Fruit fly (Drosophila melanogaster) whole organism, prepupa: Measurements from ENCODE around the gene Argl.

Experiments
- Blimp-1 ChIP-seq: fragments of 200-800 bp; sonication (Bioruptor generic); optimal IDR thresholded peaks from 3 replicates; lab custom pipeline; 2017; ENCODE audit warnings: missing biosample characterization, missing genetic modification characterization, mild to moderate bottlenecking, moderate library complexity, missing genetic modification reagents
- CG10631 ChIP-seq: fragments of 200-800 bp; sonication (Bioruptor generic); optimal IDR thresholded peaks from 2 replicates; lab custom pipeline; 2016; ENCODE audit warnings: missing biosample characterization, missing genetic modification characterization
- CG11294 ChIP-seq: fragments of 200-800 bp; sonication (Bioruptor generic); IDR thresholded peaks from 2 replicates; pipeline ENCODE4 v1.3.6; 2022; ENCODE audit warnings: missing biosample characterization, missing genetic modification characterization
- CG11762 ChIP-seq: fragments of 200-800 bp; sonication (Bioruptor generic); optimal IDR thresholded peaks from 3 replicates; lab custom pipeline; 2016; ENCODE audit warnings: missing biosample characterization, missing genetic modification characterization; ENCODE audit not compliant: insufficient read depth
- CG16779 ChIP-seq: fragments of 200-800 bp; sonication (Bioruptor generic); optimal IDR thresholded peaks from 3 replicates; lab custom pipeline; 2017; ENCODE audit warnings: missing biosample characterization, mild to moderate bottlenecking, missing genetic modification characterization
- CG3032 ChIP-seq: fragments of 200-800 bp; optimal IDR thresholded peaks from 2 replicates; lab custom pipeline; 2019; ENCODE audit warnings: missing biosample characterization, mild to moderate bottlenecking, missing genetic modification characterization, moderate library complexity
- CG31627 ChIP-seq: fragments of 200-800 bp; sonication (Bioruptor generic); optimal IDR thresholded peaks from 3 replicates; lab custom pipeline; 2016; ENCODE audit warnings: missing biosample characterization, missing genetic modification characterization
- CG34406 ChIP-seq: fragments of 200-800 bp; sonication (Bioruptor generic); optimal IDR thresholded peaks from 3 replicates; lab custom pipeline; 2016; ENCODE audit warnings: missing biosample characterization, missing genetic modification characterization
- CG3919 ChIP-seq: fragments of 200-800 bp; sonication (Bioruptor generic); optimal IDR thresholded peaks from 3 replicates; lab custom pipeline; 2016; ENCODE audit warnings: missing biosample characterization, missing genetic modification characterization
- CG4318 ChIP-seq: fragments of 200-800 bp; sonication (Bioruptor generic); optimal IDR thresholded peaks from 3 replicates; lab custom pipeline; 2017; ENCODE audit warnings: missing biosample characterization, mild to moderate bottlenecking, missing genetic modification characterization
- CG6163 ChIP-seq: fragments of 200-800 bp; sonication (Bioruptor generic); IDR thresholded peaks from 3 replicates; pipeline ENCODE4 v1.3.6; 2022; ENCODE audit warnings: missing biosample characterization, missing genetic modification characterization
- CG6276 ChIP-seq: fragments of 200-800 bp; sonication (Bioruptor generic); optimal IDR thresholded peaks from 2 replicates; lab custom pipeline; 2017; ENCODE audit warnings: missing biosample characterization, mild to moderate bottlenecking, missing genetic modification characterization
- CG6808 ChIP-seq: fragments of 200-800 bp; sonication (Bioruptor generic); optimal IDR thresholded peaks from 3 replicates; lab custom pipeline; 2017; ENCODE audit warnings: missing biosample characterization, missing genetic modification characterization, mild to moderate bottlenecking, moderate library complexity, missing genetic modification reagents
- CG7368 ChIP-seq: fragments of 200-800 bp; sonication (Bioruptor generic); optimal IDR thresholded peaks from 3 replicates; lab custom pipeline; 2016; ENCODE audit warnings: missing biosample characterization, missing genetic modification characterization
- CG8632 ChIP-seq: fragments of 200-800 bp; sonication (Bioruptor generic); optimal IDR thresholded peaks from 3 replicates; lab custom pipeline; 2016; ENCODE audit warnings: missing biosample characterization, missing genetic modification characterization
- CG9139 ChIP-seq: fragments of 200-800 bp; sonication (Bioruptor generic); optimal IDR thresholded peaks from 3 replicates; lab custom pipeline; 2017; ENCODE audit warnings: missing biosample characterization, mild to moderate bottlenecking, missing genetic modification characterization
- Eip75B ChIP-seq: fragments of 200-800 bp; sonication (Bioruptor generic); optimal IDR thresholded peaks from 3 replicates; lab custom pipeline; 2016; ENCODE audit warnings: missing biosample characterization, missing genetic modification characterization
- Eip78C ChIP-seq: fragments of 200-800 bp; sonication (Bioruptor generic); peaks from one replicate; lab custom pipeline; 2016; ENCODE audit warnings: missing biosample characterization, missing genetic modification characterization
- Eip93F ChIP-seq: fragments of 200-800 bp; sonication (Bioruptor generic); optimal IDR thresholded peaks from 2 replicates; lab custom pipeline; 2016; ENCODE audit warnings: missing biosample characterization, mild to moderate bottlenecking, missing genetic modification characterization
- Ets96B ChIP-seq: fragments of 200-800 bp; optimal IDR thresholded peaks from 2 replicates; lab custom pipeline; 2019; ENCODE audit warnings: missing biosample characterization, mild to moderate bottlenecking, missing genetic modification characterization, moderate library complexity
- Gug ChIP-seq: fragments of 200-800 bp; sonication (Bioruptor generic); IDR thresholded peaks from 2 replicates; pipeline ENCODE4 v1.3.6; 2022; ENCODE audit warnings: missing biosample characterization, missing genetic modification characterization
- Hr4 ChIP-seq: fragments of 200-800 bp; sonication (Bioruptor generic); optimal IDR thresholded peaks from 3 replicates; lab custom pipeline; 2016; ENCODE audit warnings: missing biosample characterization, missing genetic modification characterization
- Lpt ChIP-seq: fragments of 200-800 bp; sonication (Bioruptor generic); optimal IDR thresholded peaks from 3 replicates; lab custom pipeline; 2016; ENCODE audit warnings: missing biosample characterization, missing genetic modification characterization
- Met ChIP-seq: fragments of 200-800 bp; sonication (Bioruptor generic); optimal IDR thresholded peaks from 3 replicates; lab custom pipeline; 2016; ENCODE audit warnings: missing biosample characterization, missing genetic modification characterization
- OdsH ChIP-seq: fragments of 200-800 bp; sonication (Bioruptor generic); optimal IDR thresholded peaks from 3 replicates; lab custom pipeline; 2016; ENCODE audit warnings: missing biosample characterization, missing genetic modification characterization
- Smox ChIP-seq: fragments of 200-800 bp; sonication (Bioruptor generic); optimal IDR thresholded peaks from 3 replicates; lab custom pipeline; 2016; ENCODE audit warnings: missing biosample characterization, missing genetic modification characterization
- Sox102F ChIP-seq: fragments of 200-800 bp; sonication (Bioruptor generic); optimal IDR thresholded peaks from 2 replicates; lab custom pipeline; 2016; ENCODE audit warnings: missing biosample characterization, mild to moderate bottlenecking, missing genetic modification characterization
- achi ChIP-seq: fragments of 200-800 bp; sonication (Bioruptor generic); optimal IDR thresholded peaks from 3 replicates; lab custom pipeline; 2016; ENCODE audit warnings: missing biosample characterization, missing genetic modification characterization
- acj6 ChIP-seq: fragments of 200-800 bp; sonication (Bioruptor generic); optimal IDR thresholded peaks from 3 replicates; lab custom pipeline; 2016; ENCODE audit warnings: missing biosample characterization, missing genetic modification characterization
- dac ChIP-seq: fragments of 200-800 bp; sonication (Bioruptor generic); optimal IDR thresholded peaks from 2 replicates; lab custom pipeline; 2017; ENCODE audit warnings: missing biosample characterization, mild to moderate bottlenecking, missing genetic modification characterization
- dsx ChIP-seq: fragments of 200-800 bp; optimal IDR thresholded peaks from 3 replicates; lab custom pipeline; 2019; ENCODE audit warnings: missing biosample characterization, mild to moderate bottlenecking, missing genetic modification characterization, moderate library complexity; ENCODE audit not compliant: poor library complexity, severe bottlenecking
- esn ChIP-seq: fragments of 200-800 bp; sonication (Bioruptor generic); optimal IDR thresholded peaks from 2 replicates; lab custom pipeline; 2016; ENCODE audit warnings: missing biosample characterization, mild to moderate bottlenecking, missing genetic modification characterization, moderate library complexity
- fkh ChIP-seq: fragments of 200-800 bp; sonication (Bioruptor generic); optimal IDR thresholded peaks from 3 replicates; lab custom pipeline; 2017; ENCODE audit warnings: missing biosample characterization, mild to moderate bottlenecking, missing genetic modification characterization, moderate library complexity
- lz ChIP-seq: fragments of 200-800 bp; sonication (Bioruptor generic); optimal IDR thresholded peaks from 3 replicates; lab custom pipeline; 2016; ENCODE audit warnings: missing biosample characterization, missing genetic modification characterization
- pdm3 ChIP-seq: fragments of 200-800 bp; sonication (Bioruptor generic); optimal IDR thresholded peaks from 3 replicates; lab custom pipeline; 2016; ENCODE audit warnings: missing biosample characterization, missing genetic modification characterization
- salr ChIP-seq, 2 experiments: fragments of 200-800 bp; sonication (Bioruptor generic); optimal IDR thresholded peaks; 3 replicates each; lab custom pipeline; 2016 to 2018; ENCODE audit warnings: missing biosample characterization in 2 of 2, missing genetic modification characterization in 2 of 2, mild to moderate bottlenecking in 1 of 2
- spab ChIP-seq: fragments of 200-800 bp; sonication (Bioruptor generic); optimal IDR thresholded peaks from 2 replicates; lab custom pipeline; 2017; ENCODE audit warnings: missing biosample characterization, mild to moderate bottlenecking, missing genetic modification characterization, missing genetic modification reagents
- svp ChIP-seq: fragments of 200-800 bp; sonication (Bioruptor generic); peaks from one replicate; lab custom pipeline; 2016; ENCODE audit warnings: missing biosample characterization, missing genetic modification characterization
- vri ChIP-seq: fragments of 200-800 bp; sonication (Bioruptor generic); optimal IDR thresholded peaks from 3 replicates; lab custom pipeline; 2016; ENCODE audit warnings: missing biosample characterization, mild to moderate bottlenecking, missing genetic modification characterization

The Argl gene

DNA sequence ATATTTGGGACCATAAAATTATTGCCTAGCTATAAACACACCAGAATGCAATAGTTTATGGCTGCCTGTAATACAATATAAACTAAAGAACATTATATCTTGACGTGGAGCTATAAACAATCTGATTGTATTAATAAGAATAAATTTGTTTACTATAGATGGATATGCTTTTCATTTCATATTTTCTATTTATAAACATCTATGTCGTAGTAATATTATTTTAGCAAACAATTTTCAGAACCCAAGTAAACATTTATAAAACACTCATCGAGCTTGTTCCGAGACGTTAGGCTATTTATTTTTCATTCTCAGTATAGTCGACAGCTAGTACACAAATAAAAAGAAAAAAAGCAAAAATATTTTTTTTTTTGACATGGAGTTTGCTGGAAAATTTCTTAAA is 38.5 kb upstream of the Argl start, which contains the start of gene CG18662:
Gene CG18662 (plus strand): TSS at position 301 of the 400 bp plus-strand sequence.
- no peak for TF ChIP-seq fkh (GFP tag; lab: Kevin White, UChicago)
- TF ChIP-seq CG3032 (tag; lab: Kevin White, UChicago), result no peak
- TF ChIP-seq lz (GFP tag; lab: Kevin White, UChicago), result no peak
- no peak for TF ChIP-seq Hr4 (GFP tag; lab: Kevin White, UChicago)
- TF ChIP-seq Ets96B (tag; lab: Kevin White, UChicago), result no peak
- no peak for TF ChIP-seq CG6808
- TF ChIP-seq acj6 (GFP tag; lab: Kevin White, UChicago), result no peak
- no peak for TF ChIP-seq svp (GFP tag; lab: Kevin White, UChicago)
- no peak for TF ChIP-seq CG9139 (GFP tag; lab: Kevin White, UChicago)

DNA sequence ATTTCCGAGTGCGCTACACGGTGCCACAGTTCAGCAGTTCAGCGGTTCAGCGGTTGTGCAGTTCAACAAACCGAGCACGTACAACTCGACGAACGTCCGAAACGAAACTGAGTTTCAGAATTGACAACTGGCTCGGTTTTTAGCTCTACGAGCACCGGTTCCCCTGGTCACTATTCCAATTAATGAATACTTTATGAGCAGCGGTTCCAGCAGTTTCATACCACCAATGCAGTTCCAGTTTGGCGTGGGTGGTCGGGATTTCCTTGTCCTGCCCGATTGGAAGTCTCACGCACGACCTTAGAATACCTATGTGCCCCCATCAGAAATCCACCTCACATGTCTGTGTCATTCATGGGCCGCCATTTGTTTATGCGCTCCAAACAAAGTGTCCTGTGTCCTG is 33.4 kb upstream of the Argl start, which contains the start of gene CG9541:
Gene CG9541 (minus strand): TSS at position 101 of the 400 bp plus-strand sequence.
- TF ChIP-seq CG11294 (GFP tag; lab: Robert Waterston, UW), result no peak
- TF ChIP-seq pdm3 (GFP tag; lab: Kevin White, UChicago), result no peak
- TF ChIP-seq Met, result no peak
- TF ChIP-seq dac, result no peak
- no peak for TF ChIP-seq salr (GFP tag; optimal IDR thresholded peaks at IDR 0.05; lab: Kevin White, UChicago)
- TF ChIP-seq vri (GFP tag; lab: Kevin White, UChicago), result no peak
- no peak for TF ChIP-seq CG7368 (GFP tag; lab: Kevin White, UChicago)
- TF ChIP-seq CG9139 (GFP tag; lab: Kevin White, UChicago), result no peak
- TF ChIP-seq dsx (GFP tag; lab: Kevin White, UChicago), result no peak
- no peak for TF ChIP-seq fkh (GFP tag; lab: Kevin White, UChicago)
- TF ChIP-seq Blimp-1 (GFP tag; lab: Kevin White, UChicago), result no peak
- no peak for TF ChIP-seq Lpt (GFP tag; lab: Kevin White, UChicago)
- no peak for TF ChIP-seq Eip93F (GFP tag; lab: Kevin White, UChicago)
- no peak for TF ChIP-seq CG31627 (GFP tag; lab: Kevin White, UChicago)
- TF ChIP-seq CG34406 (GFP tag; lab: Kevin White, UChicago), result no peak
- TF ChIP-seq CG8632 (GFP tag; lab: Kevin White, UChicago), result no peak
- no peak for TF ChIP-seq Eip78C (GFP tag; lab: Kevin White, UChicago)

DNA sequence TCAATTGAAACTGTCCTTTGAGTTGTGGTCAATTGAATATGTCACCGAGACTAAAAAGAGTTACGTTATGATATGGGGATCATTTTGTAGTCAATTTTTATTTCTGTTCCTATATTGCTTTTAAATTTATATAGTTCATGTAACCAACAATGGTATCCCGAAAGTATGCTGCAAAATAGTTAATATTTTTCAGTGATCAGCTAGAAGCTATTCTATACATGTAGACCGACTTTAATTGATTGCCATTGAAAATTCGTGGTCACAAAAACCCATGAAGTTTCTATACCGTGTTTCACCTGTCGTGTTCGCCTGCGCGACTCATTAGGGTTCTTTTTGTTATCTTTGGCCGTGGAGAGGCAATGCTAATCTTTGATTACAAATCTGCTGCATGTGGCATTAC is 32.6 kb upstream of the Argl start:
- no peak for TF ChIP-seq CG6163
- no peak for TF ChIP-seq Hr4 (GFP tag; lab: Kevin White, UChicago)
- TF ChIP-seq svp (GFP tag; lab: Kevin White, UChicago), result no peak
- no peak for TF ChIP-seq CG4318 (GFP tag; lab: Kevin White, UChicago)
- TF ChIP-seq Met, result no peak
- no peak for TF ChIP-seq CG6276 (GFP tag; lab: Kevin White, UChicago)
- no peak for TF ChIP-seq vri (GFP tag; lab: Kevin White, UChicago)
- no peak for TF ChIP-seq salr (GFP tag; optimal IDR thresholded peaks at IDR 0.05; lab: Kevin White, UChicago)
- TF ChIP-seq dac, result no peak
- no peak for TF ChIP-seq dsx (GFP tag; lab: Kevin White, UChicago)
- TF ChIP-seq achi (GFP tag; lab: Kevin White, UChicago), result no peak
- no peak for TF ChIP-seq Gug (GFP tag; lab: Robert Waterston, UW)
- TF ChIP-seq Eip78C (GFP tag; lab: Kevin White, UChicago), result no peak
- TF ChIP-seq CG11294 (GFP tag; lab: Robert Waterston, UW), result no peak
- TF ChIP-seq CG3919 (GFP tag; lab: Kevin White, UChicago), result no peak
- no peak for TF ChIP-seq CG7368 (GFP tag; lab: Kevin White, UChicago)
- TF ChIP-seq, all 60 proteins: peak for 0

- no peak for TF ChIP-seq esn
- no peak for TF ChIP-seq CG11762 (GFP tag; lab: Kevin White, UChicago)
- no peak for TF ChIP-seq CG10631 (GFP tag; lab: Kevin White, UChicago)
- no peak for TF ChIP-seq Smox (GFP tag; lab: Kevin White, UChicago)
- TF ChIP-seq dac, result no peak
- TF ChIP-seq acj6 (GFP tag; lab: Kevin White, UChicago), result no peak
- no peak for TF ChIP-seq CG3032 (tag; lab: Kevin White, UChicago)
- TF ChIP-seq spab (GFP tag; lab: Kevin White, UChicago), result no peak
- no peak for TF ChIP-seq CG6808
- TF ChIP-seq Sox102F (GFP tag; lab: Kevin White, UChicago), result no peak
- no peak for TF ChIP-seq salr (GFP tag; optimal IDR thresholded peaks at IDR 0.05; lab: Kevin White, UChicago)
- TF ChIP-seq Eip93F (GFP tag; lab: Kevin White, UChicago), result no peak
- no peak for TF ChIP-seq CG16779 (tag; lab: Kevin White, UChicago)
- no peak for TF ChIP-seq CG6163
- no peak for TF ChIP-seq OdsH
- TF ChIP-seq CG4318 (GFP tag; lab: Kevin White, UChicago), result no peak
- TF ChIP-seq Eip75B, result no peak
These were observed 31.0 kb upstream of the Argl start for dm6 chr2L:8972905-8973304.
